Worm (Caenorhabditis elegans) whole organism, L4 larva: ENCODE measurements around the gene ZK822.10.

Experiments
- dmd-6 ChIP-seq: fragments of 200-800 bp; sonication (Bioruptor generic); IDR thresholded peaks from 2 replicates; pipeline ENCODE4 v1.3.6; 2022; ENCODE audit warnings: missing genetic modification reagents, missing genetic modification characterization, missing compliant biosample characterization
- nhr-28 ChIP-seq: fragments of 150-350 bp; optimal IDR thresholded peaks from 2 replicates; lab custom pipeline; 2014; ENCODE audit warnings: missing biosample characterization, missing genetic modification characterization

DNA sequence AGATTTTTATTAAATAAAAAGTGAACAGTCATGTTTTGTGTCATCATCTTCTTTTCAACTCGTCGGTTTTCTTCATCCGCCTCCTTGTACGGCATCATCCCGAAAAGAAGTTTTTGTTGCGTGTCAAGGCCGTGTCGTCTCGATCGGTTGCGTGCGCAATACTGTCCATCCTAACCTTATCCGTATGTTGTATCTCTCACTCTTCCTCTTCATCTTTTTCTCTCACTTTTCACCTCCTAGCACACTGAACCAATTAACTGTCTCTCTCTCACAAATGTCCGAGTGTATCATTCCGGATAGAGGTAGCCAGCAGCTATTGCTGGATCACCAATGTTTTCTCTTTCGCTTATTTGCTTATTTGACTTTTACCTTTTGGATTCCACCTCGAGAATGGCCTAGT, 33.5 kb upstream of the ZK822.10 start:
- no peak for TF ChIP-seq dmd-6 (GFP tag; lab: Robert Waterston, UW)
- peak; percentile 63 for TF ChIP-seq nhr-28 (tag; lab: Kevin White, UChicago)
